Worm (Caenorhabditis elegans): ENCODE data around the gene ckc-1.

ce11 chrX:3542242-3542641, 34.2 kb upstream of the ckc-1 start, which contains the start of gene rgs-7:
- TF ChIP-seq ztf-11 (tag; optimal IDR thresholded peaks at IDR 0.05) (no peak), dpl-1 (GFP tag; optimal IDR thresholded peaks at IDR 0.05) (no peak), aha-1 (tag; optimal IDR thresholded peaks at IDR 0.05) (no peak), zag-1 (tag; optimal IDR thresholded peaks at IDR 0.05) (no peak), fos-1 (tag; optimal IDR thresholded peaks at IDR 0.05) (no peak), skn-1 (tag; optimal IDR thresholded peaks at IDR 0.05) (no peak)

Measured in whole organism, L1 larva.